Fruit fly (Drosophila melanogaster) Kc167 (cell line): ENCODE results near the gene CG5644.

Experiments used
- h ChIP-seq: fragments of >200 bp; optimal IDR thresholded peaks from 3 replicates; lab custom pipeline; 2018; ENCODE audit warnings: missing external identifiers
- psq ChIP-seq: fragments of >200 bp; optimal IDR thresholded peaks from 2 replicates; lab custom pipeline; 2017; ENCODE audit warnings: missing external identifiers

DNA sequence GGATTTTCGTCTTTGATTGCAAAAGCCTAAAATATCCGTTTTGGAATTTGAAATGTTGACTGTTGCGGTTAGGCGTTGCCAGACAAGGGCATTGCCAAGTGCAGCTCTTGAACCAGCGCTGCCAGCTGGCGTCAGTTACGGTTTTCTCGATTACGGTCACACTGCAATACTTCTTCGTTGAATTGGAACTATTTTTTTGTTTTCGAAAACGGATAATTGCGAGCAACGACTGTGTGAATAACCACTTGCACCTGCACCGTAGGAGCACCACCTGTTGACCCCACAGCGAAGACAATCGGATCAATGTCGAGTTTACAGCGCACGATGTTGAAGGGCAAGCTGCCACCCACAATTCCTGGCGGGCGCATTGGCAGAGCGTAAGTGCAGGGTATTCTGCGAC, 6.9 kb upstream of the CG5644 start, which contains the start of gene CG5068:
- TF ChIP-seq psq (lab: Kevin White, UChicago) (no peak), h (no peak)
